Fruit fly (Drosophila melanogaster): ENCODE results near the gene CG14275.

dm6 chr2L:8325150-8325549 lies 2.1 kb upstream of the CG14275 start, which contains the start of gene CG7781:
- no peak for TF ChIP-seq CG8301 (tag; optimal IDR thresholded peaks at IDR 0.05)
- no peak for TF ChIP-seq CG32121 (GFP tag; IDR thresholded peaks at IDR 0.05)
- no peak for TF ChIP-seq CG10348 (GFP tag; IDR thresholded peaks at IDR 0.05)
- no peak for TF ChIP-seq CG8159 (tag; optimal IDR thresholded peaks at IDR 0.05)

Measured in whole organism, pupa.